Worm (Caenorhabditis elegans) whole organism, L4 larva: ENCODE measurements around the gene srt-70.

Source experiments
- D1046.2 ChIP-seq: fragments of 200-800 bp; sonication (Bioruptor generic); IDR thresholded peaks from 2 replicates; pipeline ENCODE4 v1.3.6; 2022; ENCODE audit warnings: missing genetic modification characterization, missing compliant biosample characterization
- F26F4.8 ChIP-seq: fragments of 200-800 bp; sonication (Bioruptor generic); conservative IDR thresholded peaks from 2 replicates; pipeline ENCODE4 v1.3.6; 2022; ENCODE audit warnings: missing genetic modification characterization, missing compliant biosample characterization
- F49E8.2 ChIP-seq: sonication (generic microtip); optimal IDR thresholded peaks from 2 replicates; lab custom pipeline; 2016; ENCODE audit warnings: missing compliant biosample characterization, mild to moderate bottlenecking, missing genetic modification characterization, borderline replicate concordance
- R02D3.7 ChIP-seq: fragments of 150-350 bp; sonication (generic microtip); optimal IDR thresholded peaks from 3 replicates; lab custom pipeline; 2014; ENCODE audit warnings: missing biosample characterization, missing genetic modification characterization
- Y48G9A.11 ChIP-seq: fragments of 200-800 bp; sonication (Bioruptor generic); IDR thresholded peaks from 2 replicates; pipeline ENCODE4 v1.3.6; 2022; ENCODE audit warnings: missing genetic modification reagents, missing genetic modification characterization, missing compliant biosample characterization
- ZK337.2 ChIP-seq: fragments of 200-800 bp; sonication (Bioruptor generic); IDR thresholded peaks from 2 replicates; pipeline ENCODE4 v1.3.6; 2022; ENCODE audit warnings: missing genetic modification reagents, missing genetic modification characterization, missing compliant biosample characterization
- aly-2 ChIP-seq: sonication (generic microtip); optimal IDR thresholded peaks from 2 replicates; lab custom pipeline; 2018; ENCODE audit warnings: missing biosample characterization, missing genetic modification characterization
- arid-1 ChIP-seq: fragments of 200-800 bp; sonication (Bioruptor generic); conservative IDR thresholded peaks from 2 replicates; pipeline ENCODE4 v1.3.6; 2022; ENCODE audit warnings: missing genetic modification reagents, missing genetic modification characterization, missing compliant biosample characterization
- attf-4 ChIP-seq: sonication (generic microtip); optimal IDR thresholded peaks from 3 replicates; lab custom pipeline; 2017; ENCODE audit warnings: missing biosample characterization, missing genetic modification characterization
- ceh-32 ChIP-seq: sonication (generic microtip); optimal IDR thresholded peaks from 2 replicates; lab custom pipeline; 2016; ENCODE audit warnings: mild to moderate bottlenecking, missing genetic modification characterization, missing compliant biosample characterization; ENCODE audit not compliant: poor library complexity
- ceh-62 ChIP-seq: sonication (generic microtip); optimal IDR thresholded peaks from 2 replicates; lab custom pipeline; 2017; ENCODE audit warnings: missing biosample characterization, missing genetic modification characterization
- daf-16 ChIP-seq, 3 experiments: sonication (generic microtip); optimal IDR thresholded peaks; 2 replicates each; lab custom pipeline; 2016 to 2017; ENCODE audit warnings: missing genetic modification characterization in 3 of 3, missing genetic modification reagents in 3 of 3, mild to moderate bottlenecking in 2 of 3, missing compliant biosample characterization in 2 of 3, missing biosample characterization in 1 of 3, moderate library complexity in 1 of 3
- dmd-8 ChIP-seq: fragments of 200-800 bp; sonication (Bioruptor generic); IDR thresholded peaks from 2 replicates; pipeline ENCODE4 v1.3.6; 2022; ENCODE audit warnings: missing genetic modification characterization, missing compliant biosample characterization
- dpl-1 ChIP-seq: fragments of 150-350 bp; optimal IDR thresholded peaks from 2 replicates; lab custom pipeline; 2014; ENCODE audit warnings: missing biosample characterization, missing genetic modification reagents, missing genetic modification characterization
- duxl-1 ChIP-seq: sonication (generic microtip); optimal IDR thresholded peaks from 2 replicates; lab custom pipeline; 2016; ENCODE audit warnings: mild to moderate bottlenecking, missing genetic modification characterization, moderate library complexity, missing compliant biosample characterization; ENCODE audit not compliant: poor library complexity
- fkh-10 ChIP-seq: fragments of 150-350 bp; optimal IDR thresholded peaks from 2 replicates; lab custom pipeline; 2014; ENCODE audit warnings: missing biosample characterization, missing genetic modification reagents, missing genetic modification characterization
- gei-8 ChIP-seq: fragments of 200-800 bp; sonication (Bioruptor generic); optimal IDR thresholded peaks from 2 replicates; lab custom pipeline; 2018; ENCODE audit warnings: mild to moderate bottlenecking, missing genetic modification characterization, missing compliant biosample characterization
- hif-1 ChIP-seq, 2 experiments: sonication (generic microtip); optimal IDR thresholded peaks; 2 replicates each; lab custom pipeline; 2016 to 2017; ENCODE audit warnings: missing compliant biosample characterization in 2 of 2, missing genetic modification characterization in 2 of 2, missing genetic modification reagents in 2 of 2, missing genotype in 2 of 2, mild to moderate bottlenecking in 1 of 2
- jun-1 ChIP-seq: fragments of 150-350 bp; optimal IDR thresholded peaks from 2 replicates; lab custom pipeline; 2014; ENCODE audit warnings: missing biosample characterization, missing genetic modification reagents, missing genetic modification characterization
- lin-29 ChIP-seq: fragments of 200-800 bp; sonication (Bioruptor generic); IDR thresholded peaks from 2 replicates; pipeline ENCODE4 v1.3.6; 2022; ENCODE audit warnings: missing genetic modification reagents, missing genetic modification characterization, missing compliant biosample characterization
- lin-38 ChIP-seq: fragments of 200-800 bp; sonication (Bioruptor generic); IDR thresholded peaks from 2 replicates; pipeline ENCODE4 v1.3.6; 2022; ENCODE audit warnings: missing genetic modification reagents, missing genetic modification characterization, missing compliant biosample characterization
- lir-3 ChIP-seq: sonication (generic microtip); optimal IDR thresholded peaks from 2 replicates; lab custom pipeline; 2016; ENCODE audit warnings: mild to moderate bottlenecking, missing genetic modification characterization, missing compliant biosample characterization
- lsy-2 ChIP-seq, 2 experiments: fragments of 150-350 bp in 1 of 2; sonication (generic microtip) in 1 of 2; optimal IDR thresholded peaks; 2 replicates each; lab custom pipeline; 2014 to 2017; ENCODE audit warnings: missing biosample characterization in 2 of 2, missing genetic modification characterization in 2 of 2
- madf-5 ChIP-seq, 2 experiments: fragments of 200-800 bp; sonication (Bioruptor generic); IDR thresholded peaks; 2 replicates each; pipeline ENCODE4 v1.3.6; 2022; ENCODE audit warnings: missing compliant biosample characterization in 2 of 2, missing genetic modification characterization in 2 of 2
- mdt-29 ChIP-seq: fragments of 200-800 bp; sonication (Bioruptor generic); IDR thresholded peaks from 2 replicates; pipeline ENCODE4 v1.3.6; 2022; ENCODE audit warnings: missing genetic modification reagents, missing genetic modification characterization, missing compliant biosample characterization
- mep-1 ChIP-seq: fragments of 150-350 bp; sonication (generic microtip); optimal IDR thresholded peaks from 3 replicates; lab custom pipeline; 2014; ENCODE audit warnings: missing biosample characterization, missing genetic modification characterization
- mes-2 ChIP-seq: sonication (generic microtip); optimal IDR thresholded peaks from 2 replicates; lab custom pipeline; 2016; ENCODE audit warnings: missing genotype, mild to moderate bottlenecking, missing genetic modification characterization, missing compliant biosample characterization; ENCODE audit not compliant: poor library complexity, severe bottlenecking
- nhr-10 ChIP-seq: fragments of 150-350 bp; optimal IDR thresholded peaks from 2 replicates; lab custom pipeline; 2014; ENCODE audit warnings: missing biosample characterization, missing genetic modification characterization
- nhr-11 ChIP-seq: fragments of 150-350 bp; optimal IDR thresholded peaks from 2 replicates; lab custom pipeline; 2014; ENCODE audit warnings: missing biosample characterization, missing genetic modification characterization
- nhr-25 ChIP-seq: sonication (generic microtip); optimal IDR thresholded peaks from 2 replicates; lab custom pipeline; 2017; ENCODE audit warnings: missing genetic modification characterization, mild to moderate bottlenecking, missing compliant biosample characterization, antibody characterized with exemption, moderate library complexity, borderline replicate concordance; ENCODE audit not compliant: insufficient read depth
- nhr-76 ChIP-seq: fragments of 150-350 bp; optimal IDR thresholded peaks from 2 replicates; lab custom pipeline; 2014; ENCODE audit warnings: missing biosample characterization, missing genetic modification characterization
- nhr-77 ChIP-seq: fragments of 150-350 bp; optimal IDR thresholded peaks from 2 replicates; lab custom pipeline; 2014; ENCODE audit warnings: missing biosample characterization, missing genetic modification characterization
- pha-4 ChIP-seq, 2 experiments: fragments of 150-350 bp in 1 of 2; fragments of 200-800 bp in 1 of 2; sonication (Bioruptor generic) in 1 of 2; IDR thresholded peaks in 1 of 2; optimal IDR thresholded peaks in 1 of 2; 2 replicates each; pipeline versions ENCODE4 v1.3.6 to Lab custom; 2014 to 2022; ENCODE audit warnings: missing genetic modification characterization in 2 of 2, missing genetic modification reagents in 2 of 2, missing biosample characterization in 1 of 2, missing compliant biosample characterization in 1 of 2
- rbr-2 ChIP-seq: sonication (generic microtip); optimal IDR thresholded peaks from 2 replicates; lab custom pipeline; 2016; ENCODE audit warnings: missing genotype, missing genetic modification characterization, missing compliant biosample characterization
- saeg-2 ChIP-seq: fragments of 200-800 bp; sonication (Bioruptor generic); IDR thresholded peaks from 2 replicates; pipeline ENCODE4 v1.3.6; 2022; ENCODE audit warnings: missing genetic modification reagents, missing genetic modification characterization, missing compliant biosample characterization
- skn-1 ChIP-seq: fragments of 150-350 bp; optimal IDR thresholded peaks from 2 replicates; lab custom pipeline; 2014; ENCODE audit warnings: missing biosample characterization, missing genetic modification characterization
- spr-1 ChIP-seq: sonication (generic microtip); optimal IDR thresholded peaks from 2 replicates; lab custom pipeline; 2016; ENCODE audit warnings: mild to moderate bottlenecking, missing genetic modification characterization, missing compliant biosample characterization
- tag-97 ChIP-seq: fragments of 200-800 bp; sonication (Bioruptor generic); IDR thresholded peaks from 2 replicates; pipeline ENCODE4 v1.3.6; 2022; ENCODE audit warnings: missing genetic modification characterization, missing compliant biosample characterization
- unc-130 ChIP-seq: sonication (generic microtip); optimal IDR thresholded peaks from 2 replicates; lab custom pipeline; 2016; ENCODE audit warnings: missing genetic modification reagents, missing genetic modification characterization, missing compliant biosample characterization
- zfp-2 ChIP-seq: sonication (generic microtip); optimal IDR thresholded peaks from 2 replicates; lab custom pipeline; 2016; ENCODE audit warnings: mild to moderate bottlenecking, missing genetic modification characterization, missing compliant biosample characterization
- zfp-3 ChIP-seq: fragments of 200-800 bp; sonication (Bioruptor generic); conservative IDR thresholded peaks from 2 replicates; pipeline ENCODE4 v1.3.6; 2022; ENCODE audit warnings: missing genetic modification reagents, missing genetic modification characterization, missing compliant biosample characterization
- zip-11 ChIP-seq: fragments of 200-800 bp; sonication (Bioruptor generic); IDR thresholded peaks from 2 replicates; pipeline ENCODE4 v1.3.6; 2022; ENCODE audit warnings: missing genetic modification characterization, missing compliant biosample characterization
- zip-2 ChIP-seq: fragments of 150-350 bp; optimal IDR thresholded peaks from 2 replicates; lab custom pipeline; 2014; ENCODE audit warnings: missing biosample characterization, missing genetic modification characterization
- ztf-11 ChIP-seq: fragments of 150-350 bp; optimal IDR thresholded peaks from 2 replicates; lab custom pipeline; 2014; ENCODE audit warnings: missing biosample characterization, missing genetic modification characterization
- ztf-7 ChIP-seq: fragments of 150-350 bp; optimal IDR thresholded peaks from 2 replicates; lab custom pipeline; 2014; ENCODE audit warnings: missing biosample characterization, missing genetic modification characterization

The srt-70 gene

ce11 chrV:5269024-5269535 is 9.7 kb upstream of the srt-70 start, which contains the start of gene penr-1 (continued):
- TF ChIP-seq zfp-3 (GFP tag; lab: Robert Waterston, UW) (no peak), lsy-2 (tag; optimal IDR thresholded peaks at IDR 0.05; lab: Kevin White, UChicago) (no peak), mep-1 (tag; lab: Kevin White, UChicago) (no peak), R02D3.7 (no peak), rbr-2 (tag; lab: Kevin White, UChicago) (peak; percentile 53), ceh-32 (tag; lab: Kevin White, UChicago) (no peak), Y48G9A.11 (no peak), D1046.2 (no peak), spr-1 (tag; lab: Kevin White, UChicago) (no peak), arid-1 (no peak), F26F4.8 (GFP tag; lab: Robert Waterston, UW) (no peak), skn-1 (no peak), dmd-8 (GFP tag; lab: Robert Waterston, UW) (no peak), nhr-76 (tag; lab: Kevin White, UChicago) (no peak), ceh-62 (tag; lab: Kevin White, UChicago) (no peak), zip-2 (no peak), saeg-2 (GFP tag; lab: Robert Waterston, UW) (no peak), nhr-77 (tag; lab: Kevin White, UChicago) (no peak), mdt-29 (GFP tag; lab: Robert Waterston, UW) (no peak), F49E8.2 (no peak), lin-29 (GFP tag; lab: Robert Waterston, UW) (no peak), ztf-11 (no peak), lin-38 (GFP tag; lab: Robert Waterston, UW) (peak; percentile 92), hif-1 (tag; optimal IDR thresholded peaks at IDR 0.05; lab: Kevin White, UChicago) (no peak), duxl-1 (tag; lab: Kevin White, UChicago) (no peak), attf-4 (tag; lab: Kevin White, UChicago) (no peak), nhr-10 (tag; lab: Kevin White, UChicago) (no peak), tag-97 (GFP tag; lab: Robert Waterston, UW) (no peak), aly-2 (tag; lab: Kevin White, UChicago) (no peak), dpl-1 (GFP tag; lab: Kevin White, UChicago) (peak; percentile 89), lir-3 (tag; lab: Kevin White, UChicago) (no peak), zip-11 (no peak), mes-2 (tag; lab: Kevin White, UChicago) (no peak), nhr-25 (no peak), gei-8 (GFP tag; lab: Kevin White, UChicago) (no peak), madf-5 (GFP tag; IDR thresholded peaks at IDR 0.05; lab: Robert Waterston, UW) (no peak), nhr-11 (no peak), fkh-10 (no peak), unc-130 (GFP tag; lab: Kevin White, UChicago) (peak; percentile 7), jun-1 (no peak), daf-16 (GFP tag; optimal IDR thresholded peaks at IDR 0.05; lab: Kevin White, UChicago) (no peak), daf-16 (tag; optimal IDR thresholded peaks at IDR 0.05; lab: Kevin White, UChicago) (no peak), ZK337.2 (GFP tag; lab: Robert Waterston, UW) (no peak), ztf-7 (tag; lab: Kevin White, UChicago) (no peak), pha-4 (GFP tag; IDR thresholded peaks at IDR 0.05; lab: Robert Waterston, UW) (no peak), pha-4 (tag; optimal IDR thresholded peaks at IDR 0.05; lab: Kevin White, UChicago) (peak; percentile 17), zfp-2 (tag; lab: Kevin White, UChicago) (no peak)
